Fruit fly (Drosophila melanogaster) whole organism, embryonic: Measurements from ENCODE around the gene GramD1B.
A peak's percentile ranks its signal among the peaks of the same experiment; 100 is the strongest.

Source experiments
- BtbVII ChIP-seq: fragments of 200-800 bp; sonication (Bioruptor generic); optimal IDR thresholded peaks from 3 replicates; lab custom pipeline; 2017; ENCODE audit warnings: missing biosample characterization, mild to moderate bottlenecking, missing genetic modification characterization
- CG11085 ChIP-seq: fragments of 200-800 bp; sonication (Bioruptor generic); IDR thresholded peaks from 2 replicates; pipeline ENCODE4 v1.3.6; 2022; ENCODE audit warnings: missing biosample characterization, missing genetic modification characterization
- CG11723 ChIP-seq: fragments of 200-800 bp; sonication (Bioruptor generic); optimal IDR thresholded peaks from 2 replicates; lab custom pipeline; 2017; ENCODE audit warnings: missing biosample characterization, mild to moderate bottlenecking, missing genetic modification characterization
- CG12071 ChIP-seq: fragments of 200-800 bp; sonication (Bioruptor generic); optimal IDR thresholded peaks from 3 replicates; lab custom pipeline; 2018; ENCODE audit warnings: missing biosample characterization, mild to moderate bottlenecking, missing genetic modification characterization
- CG12104 ChIP-seq: fragments of 200-800 bp; sonication (Bioruptor generic); optimal IDR thresholded peaks from 3 replicates; lab custom pipeline; 2016; ENCODE audit warnings: missing biosample characterization, missing genetic modification characterization
- CG13775 ChIP-seq: fragments of 200-800 bp; sonication (Bioruptor generic); optimal IDR thresholded peaks from 3 replicates; lab custom pipeline; 2017; ENCODE audit warnings: missing biosample characterization, mild to moderate bottlenecking, missing genetic modification characterization
- CG15073 ChIP-seq: fragments of 200-800 bp; sonication (Bioruptor generic); optimal IDR thresholded peaks from 2 replicates; lab custom pipeline; 2016; ENCODE audit warnings: missing biosample characterization, missing genetic modification characterization
- CG15601 ChIP-seq: fragments of 200-800 bp; sonication (Bioruptor generic); optimal IDR thresholded peaks from 3 replicates; lab custom pipeline; 2019; ENCODE audit warnings: missing biosample characterization, mild to moderate bottlenecking, missing genetic modification characterization, moderate library complexity
- CG17568 ChIP-seq: fragments of 200-800 bp; sonication (Bioruptor generic); optimal IDR thresholded peaks from 2 replicates; lab custom pipeline; 2018; ENCODE audit warnings: missing biosample characterization, mild to moderate bottlenecking, missing genetic modification characterization, moderate library complexity
- CG3163 ChIP-seq: fragments of 200-800 bp; sonication (Bioruptor generic); optimal IDR thresholded peaks from 3 replicates; lab custom pipeline; 2016; ENCODE audit warnings: missing biosample characterization, missing genetic modification characterization
- CG5953 ChIP-seq: fragments of 200-800 bp; sonication (Bioruptor generic); IDR thresholded peaks from 2 replicates; pipeline ENCODE4 v1.3.6; 2022; ENCODE audit warnings: missing biosample characterization, missing genetic modification characterization
- CG7987 ChIP-seq: fragments of 200-800 bp; sonication (Bioruptor generic); optimal IDR thresholded peaks from 2 replicates; lab custom pipeline; 2018; ENCODE audit warnings: missing biosample characterization, mild to moderate bottlenecking, missing genetic modification characterization, moderate library complexity
- CrebB ChIP-seq: fragments of 200-800 bp; sonication (Bioruptor generic); optimal IDR thresholded peaks from 3 replicates; lab custom pipeline; 2018; ENCODE audit warnings: missing biosample characterization, mild to moderate bottlenecking, missing genetic modification characterization
- D19A ChIP-seq: fragments of 200-800 bp; optimal IDR thresholded peaks from 3 replicates; lab custom pipeline; 2019; ENCODE audit warnings: missing biosample characterization, mild to moderate bottlenecking, missing genetic modification characterization, moderate library complexity
- Drgx ChIP-seq: fragments of 200-800 bp; sonication (Bioruptor generic); IDR thresholded peaks from 2 replicates; pipeline ENCODE4 v1.3.6; 2022; ENCODE audit warnings: missing biosample characterization, missing genetic modification characterization
- E2f2 ChIP-seq: fragments of 200-800 bp; sonication (Bioruptor generic); IDR thresholded peaks from 2 replicates; pipeline ENCODE4 v1.3.6; 2022; ENCODE audit warnings: missing biosample characterization, missing genetic modification characterization
- H15 ChIP-seq: fragments of 200-800 bp; sonication (Bioruptor generic); IDR thresholded peaks from 3 replicates; pipeline ENCODE4 v1.3.6; 2022; ENCODE audit warnings: missing biosample characterization, missing genetic modification characterization
- H2.0 ChIP-seq: fragments of 200-800 bp; sonication (Bioruptor generic); IDR thresholded peaks from 2 replicates; pipeline ENCODE4 v1.3.6; 2022; ENCODE audit warnings: missing biosample characterization, missing genetic modification characterization
- Hmx ChIP-seq: fragments of 200-800 bp; sonication (Bioruptor generic); optimal IDR thresholded peaks from 2 replicates; lab custom pipeline; 2016; ENCODE audit warnings: missing biosample characterization, missing genetic modification characterization
- Hr51 ChIP-seq, 2 experiments: fragments of 200-800 bp; sonication (Bioruptor generic); optimal IDR thresholded peaks; 2 replicates in 1 of 2; 3 replicates in 1 of 2; lab custom pipeline; 2016 to 2018; ENCODE audit warnings: missing biosample characterization in 2 of 2, missing genetic modification characterization in 2 of 2, mild to moderate bottlenecking in 1 of 2, moderate library complexity in 1 of 2
- Hr78 ChIP-seq, 2 experiments: fragments of 200-800 bp in 1 of 2; fragments of >200 bp in 1 of 2; sonication (Bioruptor generic) in 1 of 2; optimal IDR thresholded peaks; 2 replicates each; lab custom pipeline; 2017 to 2019; ENCODE audit warnings: missing biosample characterization in 2 of 2, missing genetic modification characterization in 2 of 2, mild to moderate bottlenecking in 1 of 2, moderate library complexity in 1 of 2
- Oaz ChIP-seq: fragments of 200-800 bp; sonication (Bioruptor generic); IDR thresholded peaks from 2 replicates; pipeline ENCODE4 v1.3.6; 2022; ENCODE audit warnings: missing biosample characterization, missing genetic modification characterization
- Optix ChIP-seq: fragments of 200-800 bp; sonication (Bioruptor generic); IDR thresholded peaks from 3 replicates; pipeline ENCODE4 v1.3.6; 2022; ENCODE audit warnings: missing biosample characterization, missing genetic modification characterization
- Pdp1 ChIP-seq, 2 experiments: fragments of 200-800 bp; sonication (Bioruptor generic); optimal IDR thresholded peaks; 3 replicates each; lab custom pipeline; 2016; ENCODE audit warnings: missing biosample characterization in 2 of 2, missing genetic modification characterization in 2 of 2, mild to moderate bottlenecking in 1 of 2, moderate library complexity in 1 of 2
- Sox100B ChIP-seq: fragments of 200-800 bp; sonication (Bioruptor generic); optimal IDR thresholded peaks from 3 replicates; lab custom pipeline; 2018; ENCODE audit warnings: missing biosample characterization, mild to moderate bottlenecking, missing genetic modification characterization
- abd-A ChIP-seq: fragments of 200-800 bp; sonication (Bioruptor generic); optimal IDR thresholded peaks from 3 replicates; lab custom pipeline; 2019; ENCODE audit warnings: missing biosample characterization, mild to moderate bottlenecking, missing genetic modification characterization, moderate library complexity
- al ChIP-seq: fragments of 200-800 bp; sonication (Bioruptor generic); IDR thresholded peaks from 2 replicates; pipeline ENCODE4 v1.3.6; 2022; ENCODE audit warnings: missing biosample characterization, missing genetic modification characterization
- aop ChIP-seq: fragments of 200-800 bp; sonication (Bioruptor generic); IDR thresholded peaks from 2 replicates; pipeline ENCODE4 v1.3.6; 2022; ENCODE audit warnings: missing biosample characterization, missing genetic modification characterization
- bcd ChIP-seq: fragments of 200-800 bp; sonication (Bioruptor generic); optimal IDR thresholded peaks from 2 replicates; lab custom pipeline; 2017; ENCODE audit warnings: missing biosample characterization, mild to moderate bottlenecking, missing genetic modification characterization
- chinmo ChIP-seq: fragments of 200-800 bp; sonication (Bioruptor generic); IDR thresholded peaks from 4 replicates; pipeline ENCODE4 v1.3.6; 2022; ENCODE audit warnings: missing biosample characterization, missing genetic modification characterization; ENCODE audit not compliant: partially characterized antibody
- ci ChIP-seq: fragments of 200-800 bp; sonication (Bioruptor generic); IDR thresholded peaks from 3 replicates; pipeline ENCODE4 v1.3.6; 2022; ENCODE audit warnings: missing biosample characterization, missing genetic modification characterization
- danr ChIP-seq: fragments of 200-800 bp; sonication (Bioruptor generic); IDR thresholded peaks from 2 replicates; pipeline ENCODE4 v1.3.6; 2022; ENCODE audit warnings: missing biosample characterization, missing genetic modification characterization
- esg ChIP-seq: fragments of 200-800 bp; sonication (Bioruptor generic); conservative IDR thresholded peaks from 2 replicates; pipeline ENCODE4 v1.3.6; 2022; ENCODE audit warnings: missing biosample characterization, missing genetic modification characterization
- eve ChIP-seq, 2 experiments: fragments of >200 bp; optimal IDR thresholded peaks; 2 replicates each; lab custom pipeline; 2017; ENCODE audit warnings: missing biosample characterization in 2 of 2, missing genetic modification characterization in 2 of 2
- exex ChIP-seq: fragments of 200-800 bp; sonication (Bioruptor generic); optimal IDR thresholded peaks from 4 replicates; lab custom pipeline; 2018; ENCODE audit warnings: missing biosample characterization, mild to moderate bottlenecking, missing genetic modification characterization, moderate library complexity
- fd64A ChIP-seq: fragments of 200-800 bp; sonication (Bioruptor generic); optimal IDR thresholded peaks from 3 replicates; lab custom pipeline; 2018; ENCODE audit warnings: missing biosample characterization, mild to moderate bottlenecking, missing genetic modification characterization
- gro ChIP-seq: fragments of 200-800 bp; sonication (Bioruptor generic); optimal IDR thresholded peaks from 2 replicates; lab custom pipeline; 2016; ENCODE audit warnings: missing biosample characterization, missing genetic modification characterization
- hth ChIP-seq: fragments of >200 bp; optimal IDR thresholded peaks from 2 replicates; lab custom pipeline; 2017; ENCODE audit warnings: inconsistent platforms
- jing ChIP-seq: fragments of 200-800 bp; sonication (Bioruptor generic); optimal IDR thresholded peaks from 2 replicates; lab custom pipeline; 2018; ENCODE audit warnings: missing biosample characterization, mild to moderate bottlenecking, missing genetic modification characterization
- kni ChIP-seq: fragments of 200-800 bp; sonication (Bioruptor generic); optimal IDR thresholded peaks from 3 replicates; lab custom pipeline; 2017; ENCODE audit warnings: mild to moderate bottlenecking, missing biosample characterization, missing genetic modification reagents, missing genetic modification characterization
- knrl ChIP-seq: fragments of 200-800 bp; sonication (Bioruptor generic); IDR thresholded peaks from 3 replicates; pipeline ENCODE4 v1.3.6; 2022; ENCODE audit warnings: missing biosample characterization, missing genetic modification characterization; ENCODE audit not compliant: partially characterized antibody
- lmd ChIP-seq: fragments of 200-800 bp; sonication (Bioruptor generic); IDR thresholded peaks from 2 replicates; pipeline ENCODE4 v1.3.6; 2022; ENCODE audit warnings: missing biosample characterization, missing genetic modification characterization
- mam ChIP-seq: fragments of 200-800 bp; sonication (Bioruptor generic); optimal IDR thresholded peaks from 3 replicates; lab custom pipeline; 2016; ENCODE audit warnings: missing biosample characterization, missing genetic modification characterization
- onecut ChIP-seq: fragments of 200-800 bp; sonication (Bioruptor generic); IDR thresholded peaks from 2 replicates; pipeline ENCODE4 v1.3.6; 2022; ENCODE audit warnings: missing biosample characterization, missing genetic modification characterization
- pan ChIP-seq, 4 experiments: fragments of >200 bp in 3 of 4; fragments of 200-800 bp in 1 of 4; sonication (Bioruptor generic) in 1 of 4; optimal IDR thresholded peaks in 3 of 4; IDR thresholded peaks in 1 of 4; 2 replicates each; pipeline versions ENCODE4 v1.3.6 to Lab custom; 2017 to 2022; ENCODE audit warnings: missing biosample characterization in 2 of 4, missing genetic modification characterization in 2 of 4, mixed read lengths in 1 of 4
- prd ChIP-seq, 3 experiments: fragments of >200 bp in 2 of 3; fragments of 200-800 bp in 1 of 3; sonication (Bioruptor generic) in 1 of 3; optimal IDR thresholded peaks in 2 of 3; IDR thresholded peaks in 1 of 3; 2 replicates in 2 of 3; 3 replicates in 1 of 3; pipeline versions ENCODE4 v1.3.6 to Lab custom; 2017 to 2022; ENCODE audit warnings: missing biosample characterization in 1 of 3, missing genetic modification characterization in 1 of 3
- slp2 ChIP-seq: fragments of 200-800 bp; sonication (Bioruptor generic); optimal IDR thresholded peaks from 2 replicates; lab custom pipeline; 2016; ENCODE audit warnings: missing biosample characterization, missing genetic modification characterization
- tap ChIP-seq: fragments of 200-800 bp; optimal IDR thresholded peaks from 3 replicates; lab custom pipeline; 2019; ENCODE audit warnings: missing biosample characterization, mild to moderate bottlenecking, missing genetic modification characterization, moderate library complexity

GramD1B gene

DNA sequence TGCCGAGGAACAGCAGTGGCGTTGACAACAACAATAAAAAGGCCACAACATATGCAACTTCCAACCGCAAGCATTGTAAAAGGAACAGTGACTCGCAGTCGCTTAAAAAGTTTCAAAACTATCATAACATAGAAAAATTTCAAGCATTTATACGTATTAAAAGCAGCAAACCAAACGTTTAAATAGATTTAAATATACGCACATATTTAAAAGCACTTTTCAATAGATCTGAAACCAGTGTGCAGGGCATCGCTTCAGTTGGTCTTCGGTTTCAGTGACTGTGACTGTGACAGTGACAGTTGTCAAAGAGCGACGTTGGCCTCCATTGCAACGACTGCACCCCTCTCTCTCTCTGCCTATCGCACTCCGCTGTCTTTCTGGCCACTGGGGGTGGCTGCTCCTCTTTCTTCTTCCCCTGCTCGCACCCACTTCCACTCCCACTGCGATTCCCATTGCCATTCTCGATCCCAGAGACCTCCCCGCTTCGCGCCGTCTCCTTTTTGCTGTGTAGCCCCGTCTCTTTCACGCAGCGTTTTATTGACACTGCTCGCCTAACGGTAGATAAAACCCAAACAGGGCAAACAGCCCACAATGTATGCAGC, 24.9 kb downstream of the GramD1B start (continued):
- TF ChIP-seq pan (optimal IDR thresholded peaks at IDR 0.05; lab: Kevin White, UChicago) (no peak), pan (GFP tag; optimal IDR thresholded peaks at IDR 0.05 in 1 of 2, IDR thresholded peaks at IDR 0.05 in 1 of 2) (peak in 1 of 2 experiments; percentile 95), Hr51 (GFP tag; optimal IDR thresholded peaks at IDR 0.05; lab: Kevin White, UChicago) (peak in 1 of 2 experiments; percentile 81), prd (optimal IDR thresholded peaks at IDR 0.05; lab: Kevin White, UChicago) (no peak), prd (GFP tag; IDR thresholded peaks at IDR 0.05; lab: Robert Waterston, UW) (peak; percentile 93), exex (no peak), Optix (peak; percentile 85), slp2 (GFP tag; lab: Kevin White, UChicago) (peak; percentile 83), CG11085 (GFP tag; lab: Robert Waterston, UW) (peak; percentile 61; the same call in 1 of the 2 replicates), kni (GFP tag; lab: Kevin White, UChicago) (no peak), lmd (GFP tag; lab: Robert Waterston, UW) (peak; percentile 81), gro (GFP tag; lab: Kevin White, UChicago) (no peak), CG11723 (GFP tag; lab: Kevin White, UChicago) (peak; percentile 70), Hmx (GFP tag; lab: Kevin White, UChicago) (no peak), CG15073 (no peak), CrebB (tag; lab: Kevin White, UChicago) (peak; percentile 37), knrl (peak; percentile 49; the same call in 1 of the 3 replicates), eve (GFP tag; optimal IDR thresholded peaks at IDR 0.05; lab: Kevin White, UChicago) (peak in 1 of 2 experiments; percentile 88), aop (GFP tag; lab: Robert Waterston, UW) (peak; percentile 78; the same call in 1 of the 2 replicates), fd64A (GFP tag; lab: Kevin White, UChicago) (peak; percentile 70), CG12071 (GFP tag; lab: Kevin White, UChicago) (peak; percentile 76), hth (lab: Kevin White, UChicago) (no peak), Drgx (GFP tag; lab: Robert Waterston, UW) (peak; percentile 98), danr (GFP tag; lab: Robert Waterston, UW) (peak; percentile 79), mam (GFP tag; lab: Kevin White, UChicago) (peak; percentile 38), bcd (peak; percentile 76), ci (GFP tag; lab: Robert Waterston, UW) (peak; percentile 97), H2.0 (GFP tag; lab: Robert Waterston, UW) (peak; percentile 85), CG3163 (GFP tag; lab: Kevin White, UChicago) (no peak), chinmo (no peak), abd-A (tag; lab: Kevin White, UChicago) (no peak), tap (tag; lab: Kevin White, UChicago) (peak; percentile 79), Sox100B (peak; percentile 75), CG17568 (GFP tag; lab: Kevin White, UChicago) (peak; percentile 31), esg (GFP tag; lab: Robert Waterston, UW) (peak; percentile 81), CG7987 (no peak), al (GFP tag; lab: Robert Waterston, UW) (0 out of 2 replicates have a peak, but pooled peaks have one; percentile 40), Oaz (GFP tag; lab: Robert Waterston, UW) (peak; percentile 54; the same call in 1 of the 2 replicates), jing (GFP tag; lab: Kevin White, UChicago) (peak; percentile 68), D19A (peak; percentile 73), CG5953 (peak; percentile 83), BtbVII (peak; percentile 33), CG15601 (peak; percentile 67), Pdp1 (GFP tag; optimal IDR thresholded peaks at IDR 0.05; lab: Kevin White, UChicago) (peak; percentile 53 to 57), H15 (GFP tag; lab: Robert Waterston, UW) (peak; percentile 90), onecut (GFP tag; lab: Robert Waterston, UW) (peak; percentile 80), CG12104 (GFP tag; lab: Kevin White, UChicago) (no peak), Hr78 (GFP tag; optimal IDR thresholded peaks at IDR 0.05; lab: Kevin White, UChicago) (no peak), E2f2 (GFP tag; lab: Robert Waterston, UW) (peak; percentile 68; the same call in 1 of the 2 replicates), CG13775 (GFP tag; lab: Kevin White, UChicago) (peak; percentile 5)
